Worm (Caenorhabditis elegans) whole organism, late embryonic: Measurements from ENCODE around the gene K10H10.9.
"Not testable (repeated sequence)": the region's sequence is repeated elsewhere in the genome, so short reads cannot be mapped to it uniquely, and the experiment has no call there.

Experiments
- C08G9.2 ChIP-seq: sonication (generic microtip); optimal IDR thresholded peaks from 2 replicates; lab custom pipeline; 2016; ENCODE audit warnings: mild to moderate bottlenecking, missing genetic modification characterization, moderate library complexity, missing compliant biosample characterization
- C38D4.7 ChIP-seq: fragments of 200-800 bp; sonication (Bioruptor generic); optimal IDR thresholded peaks from 2 replicates; lab custom pipeline; 2018; ENCODE audit warnings: mild to moderate bottlenecking, missing genetic modification characterization, moderate library complexity, missing compliant biosample characterization
- K09A11.1 ChIP-seq: sonication (generic microtip); optimal IDR thresholded peaks from 2 replicates; lab custom pipeline; 2017; ENCODE audit warnings: antibody characterized with exemption, mild to moderate bottlenecking, missing genetic modification characterization, missing compliant biosample characterization; ENCODE audit not compliant: insufficient read depth
- T23F11.4 ChIP-seq: fragments of 200-800 bp; sonication (Bioruptor generic); optimal IDR thresholded peaks from 2 replicates; lab custom pipeline; 2018; ENCODE audit warnings: mild to moderate bottlenecking, missing genetic modification characterization, missing compliant biosample characterization
- Y22D7AL.16 ChIP-seq: sonication (generic microtip); optimal IDR thresholded peaks from 2 replicates; lab custom pipeline; 2016; ENCODE audit warnings: missing genetic modification characterization, missing compliant biosample characterization
- ahr-1 ChIP-seq: sonication (generic microtip); optimal IDR thresholded peaks from 2 replicates; lab custom pipeline; 2016; ENCODE audit warnings: missing genetic modification characterization, missing compliant biosample characterization
- ceh-14 ChIP-seq: sonication (generic microtip); optimal IDR thresholded peaks from 2 replicates; lab custom pipeline; 2016; ENCODE audit warnings: missing genotype, missing genetic modification characterization, missing compliant biosample characterization
- ceh-18 ChIP-seq: sonication (generic microtip); optimal IDR thresholded peaks from 2 replicates; lab custom pipeline; 2016; ENCODE audit warnings: missing genetic modification characterization, missing compliant biosample characterization
- ceh-2 ChIP-seq: sonication (generic microtip); optimal IDR thresholded peaks from 2 replicates; lab custom pipeline; 2016; ENCODE audit warnings: missing genotype, missing genetic modification characterization, missing compliant biosample characterization
- ceh-31 ChIP-seq: sonication (generic microtip); optimal IDR thresholded peaks from 2 replicates; lab custom pipeline; 2016; ENCODE audit warnings: missing genetic modification characterization, missing compliant biosample characterization
- ceh-34 ChIP-seq: sonication (generic microtip); optimal IDR thresholded peaks from 2 replicates; lab custom pipeline; 2016; ENCODE audit warnings: mild to moderate bottlenecking, missing genetic modification characterization, missing compliant biosample characterization
- ceh-45 ChIP-seq: fragments of 200-800 bp; sonication (Bioruptor generic); IDR thresholded peaks from 2 replicates; pipeline ENCODE4 v1.3.6; 2022; ENCODE audit warnings: missing genetic modification reagents, missing genetic modification characterization, missing compliant biosample characterization
- ceh-48 ChIP-seq: sonication (generic microtip); optimal IDR thresholded peaks from 2 replicates; lab custom pipeline; 2016; ENCODE audit warnings: missing genetic modification characterization, inconsistent platforms, missing compliant biosample characterization
- che-1 ChIP-seq: sonication (generic microtip); optimal IDR thresholded peaks from 2 replicates; lab custom pipeline; 2016; ENCODE audit warnings: mild to moderate bottlenecking, missing genetic modification characterization, missing compliant biosample characterization
- dve-1 ChIP-seq: sonication (generic microtip); optimal IDR thresholded peaks from 2 replicates; lab custom pipeline; 2017; ENCODE audit warnings: antibody characterized with exemption, mild to moderate bottlenecking, missing genetic modification characterization, missing compliant biosample characterization
- elt-2 ChIP-seq: sonication (generic microtip); optimal IDR thresholded peaks from 2 replicates; lab custom pipeline; 2016; ENCODE audit warnings: missing genetic modification reagents, missing genetic modification characterization, missing compliant biosample characterization
- elt-4 ChIP-seq: sonication (generic microtip); optimal IDR thresholded peaks from 2 replicates; lab custom pipeline; 2016; ENCODE audit warnings: missing genetic modification characterization, missing compliant biosample characterization
- ets-4 ChIP-seq: sonication (generic microtip); optimal IDR thresholded peaks from 2 replicates; lab custom pipeline; 2016; ENCODE audit warnings: missing genetic modification characterization, missing compliant biosample characterization
- fax-1 ChIP-seq: sonication (generic microtip); optimal IDR thresholded peaks from 2 replicates; lab custom pipeline; 2016; ENCODE audit warnings: missing genotype, missing genetic modification characterization, missing compliant biosample characterization
- hlh-6 ChIP-seq: sonication (generic microtip); optimal IDR thresholded peaks from 2 replicates; lab custom pipeline; 2016; ENCODE audit warnings: missing genotype, missing genetic modification characterization, missing compliant biosample characterization
- hlh-8 ChIP-seq: sonication (generic microtip); optimal IDR thresholded peaks from 2 replicates; lab custom pipeline; 2016; ENCODE audit warnings: missing genotype, missing genetic modification characterization, missing compliant biosample characterization
- madf-2 ChIP-seq: sonication (generic microtip); optimal IDR thresholded peaks from 2 replicates; lab custom pipeline; 2017; ENCODE audit warnings: missing genetic modification characterization, missing compliant biosample characterization
- nfya-1 ChIP-seq: sonication (generic microtip); optimal IDR thresholded peaks from 2 replicates; lab custom pipeline; 2017; ENCODE audit warnings: missing genetic modification characterization, mild to moderate bottlenecking, missing compliant biosample characterization, antibody characterized with exemption, moderate library complexity
- pha-2 ChIP-seq: sonication (generic microtip); optimal IDR thresholded peaks from 2 replicates; lab custom pipeline; 2017; ENCODE audit warnings: mild to moderate bottlenecking, missing genetic modification characterization, missing compliant biosample characterization
- pqm-1 ChIP-seq: sonication (generic microtip); optimal IDR thresholded peaks from 2 replicates; lab custom pipeline; 2016; ENCODE audit warnings: missing genetic modification characterization, missing compliant biosample characterization
- ref-2 ChIP-seq: sonication (generic microtip); optimal IDR thresholded peaks from 2 replicates; lab custom pipeline; 2016; ENCODE audit warnings: missing genetic modification characterization, missing compliant biosample characterization
- rnt-1 ChIP-seq: sonication (generic microtip); optimal IDR thresholded peaks from 2 replicates; lab custom pipeline; 2016; ENCODE audit warnings: missing genetic modification characterization, missing compliant biosample characterization
- sdc-2 ChIP-seq: sonication (generic microtip); optimal IDR thresholded peaks from 2 replicates; lab custom pipeline; 2016; ENCODE audit warnings: missing genotype, missing genetic modification characterization, missing compliant biosample characterization
- sox-2 ChIP-seq: fragments of 200-800 bp; sonication (Bioruptor generic); IDR thresholded peaks from 2 replicates; pipeline ENCODE4 v1.3.6; 2022; ENCODE audit warnings: missing genetic modification reagents, missing genetic modification characterization, missing compliant biosample characterization
- tbx-2 ChIP-seq: sonication (generic microtip); optimal IDR thresholded peaks from 2 replicates; lab custom pipeline; 2016; ENCODE audit warnings: missing genetic modification characterization, missing compliant biosample characterization
- tbx-7 ChIP-seq: sonication (generic microtip); optimal IDR thresholded peaks from 2 replicates; lab custom pipeline; 2016; ENCODE audit warnings: missing genotype, missing genetic modification characterization, missing compliant biosample characterization
- unc-3 ChIP-seq, 2 experiments: fragments of 200-800 bp in 1 of 2; sonication (Bioruptor generic) in 1 of 2; sonication (generic microtip) in 1 of 2; conservative IDR thresholded peaks in 1 of 2; optimal IDR thresholded peaks in 1 of 2; 2 replicates each; pipeline versions ENCODE4 v1.3.6 to Lab custom; 2016 to 2022; ENCODE audit warnings: missing compliant biosample characterization in 2 of 2, missing genetic modification characterization in 2 of 2, missing genetic modification reagents in 1 of 2
- unc-42 ChIP-seq: sonication (generic microtip); optimal IDR thresholded peaks from 2 replicates; lab custom pipeline; 2016; ENCODE audit warnings: missing genotype, missing genetic modification characterization, missing compliant biosample characterization
- unc-55 ChIP-seq: sonication (generic microtip); optimal IDR thresholded peaks from 2 replicates; lab custom pipeline; 2017; ENCODE audit warnings: missing biosample characterization, missing genetic modification reagents, missing genetic modification characterization
- unc-86 ChIP-seq: sonication (generic microtip); optimal IDR thresholded peaks from 2 replicates; lab custom pipeline; 2016; ENCODE audit warnings: missing genetic modification characterization, missing compliant biosample characterization
- zip-5 ChIP-seq: sonication (generic microtip); optimal IDR thresholded peaks from 2 replicates; lab custom pipeline; 2016; ENCODE audit warnings: missing genetic modification characterization, missing compliant biosample characterization
- ztf-16 ChIP-seq: sonication (generic microtip); optimal IDR thresholded peaks from 2 replicates; lab custom pipeline; 2017; ENCODE audit warnings: missing genetic modification characterization, missing compliant biosample characterization

K10H10.9 gene

DNA sequence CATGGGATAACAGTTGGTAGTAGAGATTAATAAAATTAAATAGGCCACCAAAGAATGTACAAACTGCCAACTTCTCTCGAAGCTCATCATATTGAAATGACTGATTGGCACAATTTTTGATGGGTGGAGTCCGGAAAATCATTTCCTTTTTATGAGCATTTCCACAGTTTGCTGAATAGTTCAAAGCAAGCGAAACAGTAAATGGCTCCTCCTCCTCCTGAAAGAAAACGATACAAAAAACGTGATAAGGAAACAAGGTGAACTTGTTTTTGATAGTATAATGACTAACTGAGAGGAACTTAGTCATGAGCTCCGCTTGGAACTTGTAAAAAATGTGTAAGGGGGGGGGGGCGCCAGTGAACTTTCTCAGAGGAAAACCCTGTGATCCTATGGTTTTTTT lies at the start of gene K10H10.9:
TSS of gene K10H10.9 (minus strand) at position 101 of the 400 bp plus-strand sequence.
- no peak for TF ChIP-seq che-1 (tag; lab: Kevin White, UChicago)
- no peak for TF ChIP-seq T23F11.4 (GFP tag; lab: Kevin White, UChicago)
- no peak for TF ChIP-seq tbx-7 (tag; lab: Kevin White, UChicago)
- TF ChIP-seq sdc-2 (tag; lab: Kevin White, UChicago): no peak
- no peak for TF ChIP-seq hlh-6 (tag; lab: Kevin White, UChicago)
- no peak for TF ChIP-seq unc-3 (GFP tag; conservative IDR thresholded peaks at IDR 0.05; lab: Robert Waterston, UW)
- TF ChIP-seq unc-3 (tag; optimal IDR thresholded peaks at IDR 0.05; lab: Kevin White, UChicago): no peak
- no peak for TF ChIP-seq ahr-1 (tag; lab: Kevin White, UChicago)
- no peak for TF ChIP-seq C38D4.7 (GFP tag; lab: Kevin White, UChicago)
- TF ChIP-seq unc-55: no peak
- TF ChIP-seq K09A11.1 (tag; lab: Kevin White, UChicago): no peak
- TF ChIP-seq elt-4: no peak
- TF ChIP-seq pqm-1 (tag; lab: Kevin White, UChicago): no peak
- TF ChIP-seq ceh-48 (tag; lab: Kevin White, UChicago): no peak

DNA sequence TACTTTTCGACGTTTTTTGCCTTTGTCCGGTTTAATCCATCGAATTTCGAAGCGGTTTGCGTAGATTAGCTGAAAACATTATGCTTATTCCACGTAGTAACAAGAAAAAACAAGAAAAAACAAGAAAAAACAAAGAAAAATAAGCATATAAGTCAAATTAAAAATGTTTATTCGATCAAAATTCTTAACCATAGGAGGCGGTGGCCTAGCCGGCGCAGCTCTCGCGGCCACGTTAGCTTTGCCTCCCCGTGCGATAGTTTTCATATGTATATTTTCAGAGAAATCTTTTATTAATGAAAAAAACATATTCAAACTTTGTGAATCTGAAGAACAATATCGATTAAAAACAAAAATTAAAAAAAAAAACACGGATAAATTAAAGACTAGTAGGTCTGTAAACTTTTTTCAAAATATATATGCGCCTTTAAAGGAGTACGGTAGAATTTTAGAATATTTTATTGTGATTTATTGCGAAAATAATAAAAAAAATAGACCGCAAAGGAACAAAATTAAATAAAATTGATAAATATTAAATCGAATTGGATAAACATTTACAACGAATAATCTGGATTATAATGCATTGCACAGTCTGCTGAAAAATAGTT lies 49.0 kb upstream of the K10H10.9 start:
- peak; percentile 7 for TF ChIP-seq unc-42

DNA sequence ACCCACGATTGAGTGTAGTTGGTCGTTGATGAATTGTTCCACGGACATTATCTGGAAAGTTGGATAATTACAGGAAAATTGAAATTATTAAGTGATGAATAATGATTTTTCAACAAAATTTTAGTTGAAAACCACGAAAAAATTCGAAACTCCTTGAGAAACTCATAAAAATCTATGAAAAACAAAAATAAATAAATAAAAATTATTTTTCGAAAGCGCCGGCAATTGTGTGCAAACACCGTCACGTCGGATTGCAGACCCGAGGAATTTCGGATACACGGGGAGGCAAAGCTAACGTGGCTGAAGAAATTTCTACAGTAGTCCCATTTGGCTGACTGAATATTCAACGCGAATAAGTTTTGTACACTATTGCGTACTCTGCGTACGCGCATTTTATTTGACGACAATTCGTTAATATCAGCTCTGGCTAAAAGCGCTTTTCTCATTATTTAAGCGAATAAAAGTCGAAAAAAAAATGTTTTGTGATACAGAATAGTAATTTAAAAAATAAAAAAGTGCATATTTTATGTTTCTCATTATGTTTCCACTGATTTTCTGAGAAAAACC lies 46.7 kb upstream of the K10H10.9 start, which contains the start of gene mog-4:
TSS of gene mog-4 (minus strand) at position 51 of the 567 bp plus-strand sequence.
- peak; percentile 62; the same call in 1 of the 2 replicates for TF ChIP-seq unc-3 (GFP tag; conservative IDR thresholded peaks at IDR 0.05; lab: Robert Waterston, UW)
- not testable (repeated sequence) for TF ChIP-seq unc-3 (tag; optimal IDR thresholded peaks at IDR 0.05; lab: Kevin White, UChicago)
- TF ChIP-seq C08G9.2: peak; percentile 89
- TF ChIP-seq pqm-1 (tag; lab: Kevin White, UChicago): peak; percentile 86
- TF ChIP-seq Y22D7AL.16 (tag; lab: Kevin White, UChicago): peak; percentile 9
- peak; percentile 74 for TF ChIP-seq tbx-2
- TF ChIP-seq nfya-1 (tag; lab: Kevin White, UChicago): peak; percentile 72
- TF ChIP-seq unc-42: peak; percentile 89
- peak; percentile 15 for TF ChIP-seq pha-2 (tag; lab: Kevin White, UChicago)
- TF ChIP-seq hlh-8: peak; percentile 78
- peak; percentile 60 for TF ChIP-seq ref-2 (tag; lab: Kevin White, UChicago)
- peak; percentile 41 for TF ChIP-seq zip-5 (tag; lab: Kevin White, UChicago)
- peak; percentile 57 for TF ChIP-seq rnt-1 (tag; lab: Kevin White, UChicago)
- peak; percentile 69; the same call in 1 of the 2 replicates for TF ChIP-seq ceh-45 (GFP tag; lab: Robert Waterston, UW)
- TF ChIP-seq fax-1 (tag; lab: Kevin White, UChicago): peak; percentile 47
- TF ChIP-seq ceh-31: peak; percentile 91
- TF ChIP-seq ceh-18 (tag; lab: Kevin White, UChicago): peak; percentile 85
- TF ChIP-seq elt-2 (tag; lab: Kevin White, UChicago): peak; percentile 60
- peak; percentile 13 for TF ChIP-seq sox-2 (GFP tag; lab: Robert Waterston, UW)
- TF ChIP-seq dve-1 (tag; lab: Kevin White, UChicago): peak; percentile 5
- peak; percentile 76 for TF ChIP-seq ceh-34 (tag; lab: Kevin White, UChicago)
- TF ChIP-seq ceh-2 (tag; lab: Kevin White, UChicago): peak; percentile 65
- peak; percentile 80 for TF ChIP-seq ets-4 (tag; lab: Kevin White, UChicago)
- peak; percentile 82 for TF ChIP-seq ceh-14 (tag; lab: Kevin White, UChicago)
- TF ChIP-seq ztf-16 (tag; lab: Kevin White, UChicago): peak; percentile 60
- peak; percentile 67 for TF ChIP-seq tbx-7 (tag; lab: Kevin White, UChicago)
- TF ChIP-seq unc-86: peak; percentile 54
- peak; percentile 50 for TF ChIP-seq madf-2 (tag; lab: Kevin White, UChicago)
